Worm (Caenorhabditis elegans) whole organism, L1 larva: ENCODE results near the gene C42D8.1.
A peak's percentile ranks its signal among the peaks of the same experiment; 100 is the strongest.

Experiments used
- C04F5.9 ChIP-seq: sonication (generic microtip); optimal IDR thresholded peaks from 2 replicates; lab custom pipeline; 2016; ENCODE audit warnings: missing genetic modification characterization, missing compliant biosample characterization
- C34B4.2 ChIP-seq: sonication (generic microtip); optimal IDR thresholded peaks from 2 replicates; lab custom pipeline; 2017; ENCODE audit warnings: mild to moderate bottlenecking, missing genetic modification characterization, missing compliant biosample characterization
- F16B12.6 ChIP-seq: fragments of 150-350 bp; optimal IDR thresholded peaks from 2 replicates; lab custom pipeline; 2014; ENCODE audit warnings: missing biosample characterization, missing genetic modification characterization
- Y116A8C.19 ChIP-seq: sonication (generic microtip); optimal IDR thresholded peaks from 2 replicates; lab custom pipeline; 2016; ENCODE audit warnings: missing compliant biosample characterization, missing genetic modification characterization, borderline replicate concordance
- aha-1 ChIP-seq: fragments of 150-350 bp; optimal IDR thresholded peaks from 2 replicates; lab custom pipeline; 2014; ENCODE audit warnings: missing biosample characterization, missing genetic modification characterization
- ama-1 ChIP-seq: fragments of 150-350 bp; optimal IDR thresholded peaks from 2 replicates; lab custom pipeline; 2014
- blmp-1 ChIP-seq: fragments of 150-350 bp; optimal IDR thresholded peaks from 2 replicates; lab custom pipeline; 2014; ENCODE audit warnings: missing biosample characterization, missing genetic modification characterization
- ceh-63 ChIP-seq: fragments of 200-800 bp; sonication (Bioruptor generic); optimal IDR thresholded peaks from 2 replicates; lab custom pipeline; 2018; ENCODE audit warnings: mild to moderate bottlenecking, missing genetic modification characterization, missing compliant biosample characterization
- ceh-8 ChIP-seq: fragments of 200-800 bp; sonication (Bioruptor generic); optimal IDR thresholded peaks from 2 replicates; lab custom pipeline; 2018; ENCODE audit warnings: mild to moderate bottlenecking, missing genetic modification characterization, moderate library complexity, missing compliant biosample characterization
- ceh-82 ChIP-seq, 3 experiments: fragments of 150-350 bp in 1 of 3; sonication (generic microtip) in 2 of 3; optimal IDR thresholded peaks; 2 replicates each; lab custom pipeline; 2014 to 2017; ENCODE audit warnings: missing biosample characterization in 3 of 3, missing genetic modification characterization in 3 of 3
- ceh-90 ChIP-seq: sonication (generic microtip); optimal IDR thresholded peaks from 2 replicates; lab custom pipeline; 2016; ENCODE audit warnings: missing genetic modification characterization, missing compliant biosample characterization
- dpl-1 ChIP-seq, 3 experiments: fragments of 150-350 bp in 2 of 3; sonication (generic microtip) in 1 of 3; optimal IDR thresholded peaks; 2 replicates each; lab custom pipeline; 2014 to 2017; ENCODE audit warnings: missing biosample characterization in 3 of 3, missing genetic modification characterization in 3 of 3, missing genetic modification reagents in 3 of 3
- efl-3 ChIP-seq: fragments of 200-800 bp; sonication (Bioruptor generic); optimal IDR thresholded peaks from 2 replicates; lab custom pipeline; 2018; ENCODE audit warnings: mild to moderate bottlenecking, missing genetic modification characterization, missing compliant biosample characterization
- egl-13 ChIP-seq: sonication (generic microtip); optimal IDR thresholded peaks from 2 replicates; lab custom pipeline; 2016; ENCODE audit warnings: missing genotype, missing genetic modification reagents, missing genetic modification characterization, missing compliant biosample characterization
- egl-27 ChIP-seq, 2 experiments: fragments of 150-350 bp in 1 of 2; sonication (generic microtip); optimal IDR thresholded peaks; 3 replicates each; lab custom pipeline; 2017 to 2018; ENCODE audit warnings: missing biosample characterization in 2 of 2, missing genetic modification characterization in 2 of 2, missing genetic modification reagents in 2 of 2
- elt-2 ChIP-seq: sonication (generic microtip); optimal IDR thresholded peaks from 2 replicates; lab custom pipeline; 2016; ENCODE audit warnings: missing genetic modification characterization, mild to moderate bottlenecking, inconsistent platforms, missing compliant biosample characterization, missing genetic modification reagents
- elt-3 ChIP-seq, 6 experiments: fragments of 150-350 bp in 1 of 6; sonication (generic microtip); optimal IDR thresholded peaks; 2 replicates each; lab custom pipeline; 2017 to 2018; ENCODE audit warnings: missing biosample characterization in 6 of 6, missing genetic modification characterization in 6 of 6, inconsistent platforms in 1 of 6
- ets-5 ChIP-seq: fragments of 200-800 bp; sonication (Bioruptor generic); IDR thresholded peaks from 2 replicates; pipeline ENCODE4 v1.3.6; 2022; ENCODE audit warnings: missing genetic modification characterization, missing compliant biosample characterization
- fkh-8 ChIP-seq: sonication (generic microtip); optimal IDR thresholded peaks from 2 replicates; lab custom pipeline; 2016; ENCODE audit warnings: mild to moderate bottlenecking, missing genetic modification characterization, missing compliant biosample characterization
- irx-1 ChIP-seq: sonication (generic microtip); optimal IDR thresholded peaks from 2 replicates; lab custom pipeline; 2016; ENCODE audit warnings: missing genetic modification characterization, missing compliant biosample characterization
- isw-1 ChIP-seq: fragments of 200-800 bp; sonication (Bioruptor generic); IDR thresholded peaks from 2 replicates; pipeline ENCODE4 v1.3.6; 2022; ENCODE audit warnings: missing genetic modification characterization, missing compliant biosample characterization
- lin-14 ChIP-seq: fragments of 200-800 bp; sonication (Bioruptor generic); optimal IDR thresholded peaks from 2 replicates; lab custom pipeline; 2018; ENCODE audit warnings: mild to moderate bottlenecking, missing genetic modification characterization, moderate library complexity, missing compliant biosample characterization
- lir-3 ChIP-seq: sonication (generic microtip); optimal IDR thresholded peaks from 2 replicates; lab custom pipeline; 2016; ENCODE audit warnings: mild to moderate bottlenecking, missing genetic modification characterization, moderate library complexity, missing compliant biosample characterization; ENCODE audit not compliant: poor library complexity
- mdl-1 ChIP-seq, 2 experiments: fragments of 150-350 bp; optimal IDR thresholded peaks; 2 replicates each; lab custom pipeline; 2014 to 2017; ENCODE audit warnings: missing biosample characterization in 2 of 2, missing genetic modification characterization in 2 of 2, inconsistent platforms in 1 of 2
- mef-2 ChIP-seq: fragments of 150-350 bp; optimal IDR thresholded peaks from 2 replicates; lab custom pipeline; 2014; ENCODE audit warnings: missing biosample characterization, missing genetic modification characterization
- mep-1 ChIP-seq: fragments of 150-350 bp; optimal IDR thresholded peaks from 2 replicates; lab custom pipeline; 2014; ENCODE audit warnings: missing biosample characterization, missing genetic modification characterization
- nhr-12 ChIP-seq: sonication (generic microtip); optimal IDR thresholded peaks from 2 replicates; lab custom pipeline; 2017; ENCODE audit warnings: missing biosample characterization, missing genetic modification characterization
- nhr-19 ChIP-seq: fragments of 200-800 bp; sonication (Bioruptor generic); conservative IDR thresholded peaks from 2 replicates; pipeline ENCODE4 v1.3.6; 2022; ENCODE audit warnings: missing genetic modification characterization, missing compliant biosample characterization
- nhr-20 ChIP-seq: sonication (generic microtip); optimal IDR thresholded peaks from 2 replicates; lab custom pipeline; 2016; ENCODE audit warnings: mild to moderate bottlenecking, missing genetic modification characterization, missing compliant biosample characterization
- nhr-237 ChIP-seq: fragments of 150-350 bp; optimal IDR thresholded peaks from 2 replicates; lab custom pipeline; 2014; ENCODE audit warnings: missing biosample characterization, missing genetic modification characterization
- nhr-47 ChIP-seq: sonication (generic microtip); optimal IDR thresholded peaks from 2 replicates; lab custom pipeline; 2016; ENCODE audit warnings: mild to moderate bottlenecking, missing genetic modification characterization, moderate library complexity, missing compliant biosample characterization
- nhr-76 ChIP-seq: sonication (generic microtip); optimal IDR thresholded peaks from 2 replicates; lab custom pipeline; 2017; ENCODE audit warnings: missing biosample characterization, missing genetic modification characterization
- nhr-84 ChIP-seq: sonication (generic microtip); optimal IDR thresholded peaks from 2 replicates; lab custom pipeline; 2017; ENCODE audit warnings: missing biosample characterization, missing genetic modification characterization
- nhr-90 ChIP-seq: sonication (generic microtip); optimal IDR thresholded peaks from 2 replicates; lab custom pipeline; 2016; ENCODE audit warnings: mild to moderate bottlenecking, missing genetic modification characterization, missing compliant biosample characterization; ENCODE audit not compliant: poor library complexity
- pax-3 ChIP-seq: fragments of 200-800 bp; sonication (Bioruptor generic); optimal IDR thresholded peaks from 2 replicates; lab custom pipeline; 2018; ENCODE audit warnings: mild to moderate bottlenecking, missing genetic modification characterization, moderate library complexity, missing compliant biosample characterization
- rnt-1 ChIP-seq: sonication (generic microtip); optimal IDR thresholded peaks from 2 replicates; lab custom pipeline; 2016; ENCODE audit warnings: mild to moderate bottlenecking, missing genetic modification characterization, moderate library complexity, missing compliant biosample characterization
- skn-1 ChIP-seq: fragments of 150-350 bp; optimal IDR thresholded peaks from 2 replicates; lab custom pipeline; 2014; ENCODE audit warnings: missing biosample characterization, missing genetic modification characterization
- snu-23 ChIP-seq: sonication (generic microtip); optimal IDR thresholded peaks from 2 replicates; lab custom pipeline; 2016; ENCODE audit warnings: missing genetic modification characterization, missing compliant biosample characterization
- sox-4 ChIP-seq: sonication (generic microtip); optimal IDR thresholded peaks from 2 replicates; lab custom pipeline; 2016; ENCODE audit warnings: missing genetic modification characterization, missing compliant biosample characterization
- sup-37 ChIP-seq: fragments of 200-800 bp; sonication (Bioruptor generic); optimal IDR thresholded peaks from 2 replicates; lab custom pipeline; 2018; ENCODE audit warnings: mild to moderate bottlenecking, missing genetic modification characterization, missing compliant biosample characterization
- tbx-2 ChIP-seq: sonication (generic microtip); optimal IDR thresholded peaks from 2 replicates; lab custom pipeline; 2016; ENCODE audit warnings: missing genetic modification characterization, missing compliant biosample characterization
- unc-130 ChIP-seq: fragments of 150-350 bp; optimal IDR thresholded peaks from 2 replicates; lab custom pipeline; 2017; ENCODE audit warnings: missing biosample characterization, missing genetic modification characterization, inconsistent platforms
- unc-30 ChIP-seq: sonication (generic microtip); optimal IDR thresholded peaks from 2 replicates; lab custom pipeline; 2017; ENCODE audit warnings: missing biosample characterization, missing genetic modification characterization
- unc-62 ChIP-seq: fragments of 150-350 bp; optimal IDR thresholded peaks from 2 replicates; lab custom pipeline; 2014; ENCODE audit warnings: missing biosample characterization, missing genetic modification reagents, missing genetic modification characterization
- unc-86 ChIP-seq: sonication (generic microtip); optimal IDR thresholded peaks from 2 replicates; lab custom pipeline; 2016; ENCODE audit warnings: missing genetic modification characterization, missing compliant biosample characterization
- unc-98 ChIP-seq: fragments of 200-800 bp; sonication (Bioruptor generic); IDR thresholded peaks from 2 replicates; pipeline ENCODE4 v1.3.6; 2022; ENCODE audit warnings: missing genetic modification characterization, missing compliant biosample characterization
- vab-15 ChIP-seq: sonication (generic microtip); optimal IDR thresholded peaks from 2 replicates; lab custom pipeline; 2017; ENCODE audit warnings: missing genotype, mild to moderate bottlenecking, missing genetic modification characterization, missing compliant biosample characterization
- zag-1 ChIP-seq: fragments of 150-350 bp; optimal IDR thresholded peaks from 2 replicates; lab custom pipeline; 2014; ENCODE audit warnings: missing biosample characterization, missing genetic modification characterization
- zip-4 ChIP-seq: fragments of 200-800 bp; sonication (Bioruptor generic); optimal IDR thresholded peaks from 2 replicates; lab custom pipeline; 2018; ENCODE audit warnings: mild to moderate bottlenecking, missing genetic modification characterization, moderate library complexity, missing compliant biosample characterization
- ztf-11 ChIP-seq, 2 experiments: sonication (generic microtip); optimal IDR thresholded peaks; 2 replicates each; lab custom pipeline; 2016 to 2017; ENCODE audit warnings: missing genetic modification characterization in 2 of 2, missing biosample characterization in 1 of 2, missing compliant biosample characterization in 1 of 2

C42D8.1 gene

ce11 chrX:5077696-5078343, 31.5 kb upstream of the C42D8.1 start, which contains the start of gene cal-5 (continued):
- TF ChIP-seq vab-15 (tag; lab: Kevin White, UChicago) (no peak), fkh-8 (no peak), nhr-47 (peak; percentile 26), snu-23 (GFP tag; lab: Kevin White, UChicago) (peak; percentile 44), ceh-8 (GFP tag; lab: Kevin White, UChicago) (no peak), aha-1 (tag; lab: Kevin White, UChicago) (no peak), tbx-2 (tag; lab: Kevin White, UChicago) (peak; percentile 37), unc-86 (tag; lab: Kevin White, UChicago) (no peak), ceh-82 (tag; optimal IDR thresholded peaks at IDR 0.05; lab: Kevin White, UChicago) (peak in 1 of 3 experiments; percentile 2), lir-3 (tag; lab: Kevin White, UChicago) (no peak), irx-1 (tag; lab: Kevin White, UChicago) (no peak), sup-37 (GFP tag; lab: Kevin White, UChicago) (no peak), blmp-1 (tag; lab: Kevin White, UChicago) (peak; percentile 10), mef-2 (tag; lab: Kevin White, UChicago) (no peak), unc-30 (tag; lab: Kevin White, UChicago) (no peak), pax-3 (tag; lab: Kevin White, UChicago) (no peak), unc-98 (GFP tag; lab: Robert Waterston, UW) (no peak), elt-2 (tag; lab: Kevin White, UChicago) (peak; percentile 66), ama-1 (lab: Kevin White, UChicago) (no peak), unc-130 (tag; lab: Kevin White, UChicago) (no peak), Y116A8C.19 (tag; lab: Kevin White, UChicago) (no peak), ceh-90 (no peak), nhr-19 (0 out of 2 replicates have a peak, but pooled peaks have one; percentile 10), elt-3 (tag; optimal IDR thresholded peaks at IDR 0.05; lab: Kevin White, UChicago) (peak in 5 of 6 experiments; percentile 8 to 71 (median 51)), ztf-11 (tag; optimal IDR thresholded peaks at IDR 0.05; lab: Kevin White, UChicago) (no peak), skn-1 (tag; lab: Kevin White, UChicago) (no peak), isw-1 (no peak), rnt-1 (tag; lab: Kevin White, UChicago) (no peak), lin-14 (peak; percentile 80), F16B12.6 (tag; lab: Kevin White, UChicago) (no peak), C04F5.9 (tag; lab: Kevin White, UChicago) (no peak), mdl-1 (tag; optimal IDR thresholded peaks at IDR 0.05; lab: Kevin White, UChicago) (peak in 1 of 2 experiments; percentile 52)

DNA sequence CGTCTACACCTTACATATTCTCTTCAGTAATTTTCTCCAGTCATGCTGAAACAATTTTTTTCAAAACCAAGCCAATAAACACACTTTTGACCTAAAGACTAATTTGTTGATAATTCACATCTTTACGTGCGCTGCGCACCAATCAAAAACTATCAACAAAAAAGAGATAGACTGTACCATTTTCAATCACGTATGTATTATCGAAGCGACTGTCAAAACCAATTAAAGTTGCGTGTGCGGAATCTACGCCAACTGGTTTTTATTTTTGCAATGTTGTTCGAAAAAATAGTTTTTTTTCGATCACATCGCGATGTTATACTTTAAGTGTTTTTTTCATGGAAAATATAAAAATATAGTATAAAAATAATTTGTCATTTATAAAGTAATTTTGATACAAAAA, 30.0 kb upstream of the C42D8.1 start:
- TF ChIP-seq pax-3 (tag; lab: Kevin White, UChicago) (no peak), lir-3 (tag; lab: Kevin White, UChicago) (no peak), nhr-76 (no peak), vab-15 (tag; lab: Kevin White, UChicago) (peak; percentile 40), elt-2 (tag; lab: Kevin White, UChicago) (no peak), dpl-1 (GFP tag; optimal IDR thresholded peaks at IDR 0.05; lab: Kevin White, UChicago) (no peak), ceh-63 (no peak), rnt-1 (tag; lab: Kevin White, UChicago) (no peak), tbx-2 (tag; lab: Kevin White, UChicago) (peak; percentile 33), zag-1 (tag; lab: Kevin White, UChicago) (no peak), nhr-47 (no peak), egl-27 (tag; optimal IDR thresholded peaks at IDR 0.05; lab: Kevin White, UChicago) (no peak), mep-1 (tag; lab: Kevin White, UChicago) (peak; percentile 3), nhr-90 (tag; lab: Kevin White, UChicago) (peak; percentile 22), zip-4 (GFP tag; lab: Kevin White, UChicago) (no peak), egl-13 (tag; lab: Kevin White, UChicago) (no peak), C04F5.9 (tag; lab: Kevin White, UChicago) (no peak), nhr-12 (no peak), unc-62 (GFP tag; lab: Kevin White, UChicago) (no peak), efl-3 (no peak), sox-4 (tag; lab: Kevin White, UChicago) (no peak), nhr-237 (tag; lab: Kevin White, UChicago) (no peak), nhr-84 (tag; lab: Kevin White, UChicago) (no peak), C34B4.2 (tag; lab: Kevin White, UChicago) (no peak), snu-23 (GFP tag; lab: Kevin White, UChicago) (peak; percentile 42), ets-5 (GFP tag; lab: Robert Waterston, UW) (no peak), nhr-20 (tag; lab: Kevin White, UChicago) (peak; percentile 62), ceh-82 (tag; optimal IDR thresholded peaks at IDR 0.05; lab: Kevin White, UChicago) (no peak)
